Worm (Caenorhabditis elegans) whole organism, young adult: Measurements from ENCODE around the gene C53A5.17.

Experiments
- F52B5.7 ChIP-seq: sonication (generic microtip); optimal IDR thresholded peaks from 2 replicates; lab custom pipeline; 2016; ENCODE audit warnings: mild to moderate bottlenecking, missing genetic modification characterization, missing compliant biosample characterization
- K11D2.4 ChIP-seq: fragments of 200-800 bp; sonication (Bioruptor generic); IDR thresholded peaks from 2 replicates; pipeline ENCODE4 v1.3.6; 2022; ENCODE audit warnings: missing genetic modification reagents, missing genetic modification characterization, missing compliant biosample characterization
- Y95B8A.8 ChIP-seq: fragments of 200-800 bp; sonication (Bioruptor generic); IDR thresholded peaks from 2 replicates; pipeline ENCODE4 v1.3.6; 2022; ENCODE audit warnings: missing genetic modification reagents, missing genetic modification characterization, missing compliant biosample characterization
- akir-1 ChIP-seq: fragments of 200-800 bp; sonication (Bioruptor generic); optimal IDR thresholded peaks from 2 replicates; lab custom pipeline; 2018; ENCODE audit warnings: mild to moderate bottlenecking, missing genetic modification characterization, moderate library complexity, missing compliant biosample characterization
- ama-1 ChIP-seq, 3 experiments: fragments of 150-350 bp in 1 of 3; sonication (generic microtip) in 2 of 3; optimal IDR thresholded peaks; 2 replicates each; lab custom pipeline; 2014 to 2018; ENCODE audit warnings: missing biosample characterization in 2 of 3, missing genetic modification characterization in 2 of 3, missing genetic modification reagents in 2 of 3
- cebp-2 ChIP-seq: fragments of 200-800 bp; sonication (Bioruptor generic); IDR thresholded peaks from 2 replicates; pipeline ENCODE4 v1.3.6; 2022; ENCODE audit warnings: missing genetic modification characterization, missing compliant biosample characterization
- efl-1 ChIP-seq: fragments of 150-350 bp; optimal IDR thresholded peaks from 2 replicates; lab custom pipeline; 2014; ENCODE audit warnings: missing biosample characterization, missing genetic modification reagents, missing genetic modification characterization
- egl-44 ChIP-seq: fragments of 200-800 bp; sonication (Bioruptor generic); IDR thresholded peaks from 2 replicates; pipeline ENCODE4 v1.3.6; 2022; ENCODE audit warnings: missing genetic modification reagents, missing genetic modification characterization, missing compliant biosample characterization
- him-1 ChIP-seq: sonication (generic microtip); optimal IDR thresholded peaks from 2 replicates; lab custom pipeline; 2016; ENCODE audit warnings: missing genotype, missing genetic modification reagents, missing genetic modification characterization, missing compliant biosample characterization
- lir-1 ChIP-seq: fragments of 200-800 bp; sonication (Bioruptor generic); conservative IDR thresholded peaks from 2 replicates; pipeline ENCODE4 v1.3.6; 2022; ENCODE audit warnings: missing genetic modification reagents, missing genetic modification characterization, missing compliant biosample characterization

DNA sequence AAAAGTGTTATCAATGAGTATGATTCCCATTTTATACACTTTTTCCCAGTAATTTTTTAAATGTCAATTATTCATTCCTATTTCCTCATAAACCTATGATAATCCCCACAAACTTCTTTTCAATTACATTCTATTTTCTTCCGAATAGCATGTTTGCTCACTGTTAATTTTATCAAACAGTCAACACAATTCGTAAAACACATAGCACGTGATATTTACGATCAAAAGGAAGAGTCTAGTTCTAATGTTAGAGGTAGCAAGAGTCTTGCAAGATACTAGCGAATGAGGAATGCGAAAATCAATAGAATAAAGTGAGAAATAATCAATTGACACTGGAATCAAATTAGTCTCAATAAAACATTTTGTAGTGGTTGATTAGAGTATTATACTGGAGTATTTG is 18.5 kb upstream of the C53A5.17 start:
- no peak for TF ChIP-seq ama-1 (optimal IDR thresholded peaks at IDR 0.05; lab: Kevin White, UChicago)
- TF ChIP-seq ama-1 (GFP tag; optimal IDR thresholded peaks at IDR 0.05; lab: Kevin White, UChicago) = no peak
- TF ChIP-seq akir-1 (GFP tag; lab: Kevin White, UChicago) = no peak
- TF ChIP-seq efl-1 (GFP tag; lab: Kevin White, UChicago) = no peak
- TF ChIP-seq him-1 = no peak
- TF ChIP-seq K11D2.4 (GFP tag; lab: Robert Waterston, UW) = no peak
- no peak for TF ChIP-seq cebp-2
- TF ChIP-seq lir-1 (GFP tag; lab: Robert Waterston, UW) = no peak
- TF ChIP-seq F52B5.7 (tag; lab: Kevin White, UChicago) = no peak
- no peak for TF ChIP-seq Y95B8A.8 (GFP tag; lab: Robert Waterston, UW)
- no peak for TF ChIP-seq egl-44
